Fruit fly (Drosophila melanogaster) whole organism, embryonic: ENCODE measurements around the gene CG6843.
A peak's percentile ranks its signal among the peaks of the same experiment; 100 is the strongest.

Source experiments
- Awh ChIP-seq: fragments of 200-800 bp; sonication (Bioruptor generic); IDR thresholded peaks from 2 replicates; pipeline ENCODE4, ENCODE4 v1.3.6; 2022; ENCODE audit warnings: missing biosample characterization, missing genetic modification characterization
- B-H1 ChIP-seq: fragments of 200-800 bp; sonication (Bioruptor generic); IDR thresholded peaks from 3 replicates; pipeline ENCODE4 v1.3.6; 2022; ENCODE audit warnings: missing biosample characterization, missing genetic modification characterization
- BEAF-32 ChIP-seq: fragments of 200-800 bp; sonication (Bioruptor generic); optimal IDR thresholded peaks from 3 replicates; lab custom pipeline; 2017; ENCODE audit warnings: missing biosample characterization, missing genetic modification characterization, mild to moderate bottlenecking, moderate library complexity, missing genetic modification reagents
- Bteb2 ChIP-seq: fragments of 200-800 bp; sonication (Bioruptor generic); optimal IDR thresholded peaks from 2 replicates; lab custom pipeline; 2016; ENCODE audit warnings: missing biosample characterization, missing genetic modification characterization
- C15 ChIP-seq: fragments of 200-800 bp; sonication (Bioruptor generic); IDR thresholded peaks from 3 replicates; pipeline ENCODE4 v1.3.6; 2022; ENCODE audit warnings: missing biosample characterization, missing genetic modification characterization
- CG11247 ChIP-seq: fragments of 200-800 bp; sonication (Bioruptor generic); IDR thresholded peaks from 2 replicates; pipeline ENCODE4 v1.3.6; 2022; ENCODE audit warnings: missing biosample characterization, missing genetic modification characterization
- CG11504 ChIP-seq: fragments of 200-800 bp; sonication (Bioruptor generic); optimal IDR thresholded peaks from 3 replicates; lab custom pipeline; 2019; ENCODE audit warnings: missing biosample characterization, mild to moderate bottlenecking, missing genetic modification characterization, moderate library complexity
- CG12744 ChIP-seq: fragments of 200-800 bp; sonication (Bioruptor generic); optimal IDR thresholded peaks from 2 replicates; lab custom pipeline; 2016; ENCODE audit warnings: missing biosample characterization, missing genetic modification characterization
- CG12942 ChIP-seq: fragments of 200-800 bp; sonication (Bioruptor generic); optimal IDR thresholded peaks from 3 replicates; lab custom pipeline; 2016; ENCODE audit warnings: missing biosample characterization, missing genetic modification characterization
- CG13123 ChIP-seq: fragments of 200-800 bp; sonication (Bioruptor generic); optimal IDR thresholded peaks from 2 replicates; lab custom pipeline; 2016; ENCODE audit warnings: missing biosample characterization, missing genetic modification characterization
- CG14710 ChIP-seq: fragments of 200-800 bp; sonication (Bioruptor generic); optimal IDR thresholded peaks from 3 replicates; lab custom pipeline; 2019; ENCODE audit warnings: missing biosample characterization, mild to moderate bottlenecking, missing genetic modification characterization, moderate library complexity
- CG14965 ChIP-seq: fragments of 200-800 bp; sonication (Bioruptor generic); optimal IDR thresholded peaks from 2 replicates; lab custom pipeline; 2016; ENCODE audit warnings: missing biosample characterization, missing genetic modification characterization, borderline replicate concordance
- CG16863 ChIP-seq: fragments of 200-800 bp; sonication (Bioruptor generic); optimal IDR thresholded peaks from 3 replicates; lab custom pipeline; 2016; ENCODE audit warnings: missing biosample characterization, missing genetic modification characterization
- CG17359 ChIP-seq: fragments of 200-800 bp; sonication (Bioruptor generic); optimal IDR thresholded peaks from 3 replicates; lab custom pipeline; 2018; ENCODE audit warnings: missing biosample characterization, mild to moderate bottlenecking, missing genetic modification characterization, moderate library complexity
- CG17612 ChIP-seq: fragments of 200-800 bp; sonication (Bioruptor generic); IDR thresholded peaks from 2 replicates; pipeline ENCODE4 v1.3.6; 2022; ENCODE audit warnings: missing biosample characterization, missing genetic modification characterization
- CG31224 ChIP-seq: fragments of 200-800 bp; sonication (Bioruptor generic); IDR thresholded peaks from 2 replicates; pipeline ENCODE4 v1.3.6; 2022; ENCODE audit warnings: missing biosample characterization, missing genetic modification characterization
- CG32767 ChIP-seq: fragments of 200-800 bp; sonication (Bioruptor generic); IDR thresholded peaks from 2 replicates; pipeline ENCODE4 v1.3.6; 2022; ENCODE audit warnings: missing biosample characterization, missing genetic modification characterization
- CG32772 ChIP-seq: fragments of 200-800 bp; sonication (Bioruptor generic); IDR thresholded peaks from 2 replicates; pipeline ENCODE4 v1.3.6; 2022; ENCODE audit warnings: missing biosample characterization, missing genetic modification characterization
- CG4707 ChIP-seq: fragments of 200-800 bp; sonication (Bioruptor generic); optimal IDR thresholded peaks from 2 replicates; lab custom pipeline; 2018; ENCODE audit warnings: missing biosample characterization, mild to moderate bottlenecking, missing genetic modification characterization, moderate library complexity
- D19B ChIP-seq: fragments of 200-800 bp; sonication (Bioruptor generic); optimal IDR thresholded peaks from 2 replicates; lab custom pipeline; 2017; ENCODE audit warnings: missing biosample characterization, mild to moderate bottlenecking, missing genetic modification characterization
- Dll ChIP-seq: fragments of 200-800 bp; sonication (Bioruptor generic); IDR thresholded peaks from 4 replicates; pipeline ENCODE4 v1.3.6; 2022; ENCODE audit warnings: missing biosample characterization, missing genetic modification characterization; ENCODE audit not compliant: partially characterized antibody
- E2f2 ChIP-seq: fragments of 200-800 bp; sonication (Bioruptor generic); IDR thresholded peaks from 2 replicates; pipeline ENCODE4 v1.3.6; 2022; ENCODE audit warnings: missing biosample characterization, missing genetic modification characterization
- Eip74EF ChIP-seq, 2 experiments: fragments of 200-800 bp in 1 of 2; fragments of >200 bp in 1 of 2; sonication (Bioruptor generic) in 1 of 2; optimal IDR thresholded peaks; 2 replicates each; lab custom pipeline; 2017 to 2019; ENCODE audit warnings: missing biosample characterization in 2 of 2, missing genetic modification characterization in 2 of 2, mild to moderate bottlenecking in 1 of 2, moderate library complexity in 1 of 2
- Fer3 ChIP-seq: fragments of 200-800 bp; sonication (Bioruptor generic); optimal IDR thresholded peaks from 2 replicates; lab custom pipeline; 2018; ENCODE audit warnings: missing biosample characterization, mild to moderate bottlenecking, missing genetic modification characterization, moderate library complexity
- GATAe ChIP-seq: fragments of 200-800 bp; sonication (Bioruptor generic); conservative IDR thresholded peaks from 2 replicates; pipeline ENCODE4 v1.3.6; 2022; ENCODE audit warnings: missing biosample characterization, missing genetic modification characterization
- Hmx ChIP-seq: fragments of 200-800 bp; sonication (Bioruptor generic); optimal IDR thresholded peaks from 2 replicates; lab custom pipeline; 2016; ENCODE audit warnings: missing biosample characterization, missing genetic modification characterization
- Opbp ChIP-seq: fragments of 200-800 bp; sonication (Bioruptor generic); IDR thresholded peaks from 3 replicates; pipeline ENCODE4 v1.3.6; 2022; ENCODE audit warnings: missing biosample characterization, missing genetic modification characterization; ENCODE audit not compliant: partially characterized antibody
- Sin3A ChIP-seq: fragments of >200 bp; optimal IDR thresholded peaks from 2 replicates; lab custom pipeline; 2018
- Six4 ChIP-seq: fragments of 200-800 bp; sonication (Bioruptor generic); optimal IDR thresholded peaks from 2 replicates; lab custom pipeline; 2016; ENCODE audit warnings: missing biosample characterization, missing genetic modification characterization
- Spps ChIP-seq: fragments of 200-800 bp; sonication (Bioruptor generic); optimal IDR thresholded peaks from 2 replicates; lab custom pipeline; 2018; ENCODE audit warnings: missing biosample characterization, mild to moderate bottlenecking, missing genetic modification characterization
- Sry-δ ChIP-seq: fragments of 200-800 bp; sonication (Bioruptor generic); optimal IDR thresholded peaks from 2 replicates; lab custom pipeline; 2016; ENCODE audit warnings: missing biosample characterization, missing genetic modification characterization
- bbx ChIP-seq: fragments of 200-800 bp; sonication (Bioruptor generic); IDR thresholded peaks from 2 replicates; pipeline ENCODE4 v1.3.6; 2022; ENCODE audit warnings: missing biosample characterization, missing genetic modification characterization; ENCODE audit not compliant: partially characterized antibody
- corto ChIP-seq: fragments of 200-800 bp; sonication (Bioruptor generic); optimal IDR thresholded peaks from 2 replicates; lab custom pipeline; 2016; ENCODE audit warnings: missing biosample characterization, mild to moderate bottlenecking, missing genetic modification characterization, moderate library complexity
- dm ChIP-seq: fragments of 200-800 bp; sonication (Bioruptor generic); optimal IDR thresholded peaks from 3 replicates; lab custom pipeline; 2016; ENCODE audit warnings: missing biosample characterization, missing genetic modification characterization
- ems ChIP-seq: fragments of 200-800 bp; sonication (Bioruptor generic); optimal IDR thresholded peaks from 3 replicates; lab custom pipeline; 2016; ENCODE audit warnings: missing biosample characterization, missing genetic modification characterization
- gce ChIP-seq: fragments of 200-800 bp; sonication (Bioruptor generic); IDR thresholded peaks from 3 replicates; pipeline ENCODE4 v1.3.6; 2022; ENCODE audit warnings: missing biosample characterization, missing genetic modification characterization
- grau ChIP-seq: fragments of 200-800 bp; optimal IDR thresholded peaks from 3 replicates; lab custom pipeline; 2019; ENCODE audit warnings: missing biosample characterization, mild to moderate bottlenecking, missing genetic modification characterization, moderate library complexity
- grn ChIP-seq: fragments of 200-800 bp; sonication (Bioruptor generic); optimal IDR thresholded peaks from 3 replicates; lab custom pipeline; 2017; ENCODE audit warnings: missing biosample characterization, missing genetic modification characterization
- hkb ChIP-seq, 2 experiments: fragments of 200-800 bp in 1 of 2; fragments of >200 bp in 1 of 2; sonication (Bioruptor generic) in 1 of 2; IDR thresholded peaks in 1 of 2; optimal IDR thresholded peaks in 1 of 2; 2 replicates each; pipeline versions ENCODE4 v1.3.6 to Lab custom; 2017 to 2022; ENCODE audit warnings: missing biosample characterization in 1 of 2, missing genetic modification characterization in 1 of 2
- otp ChIP-seq: fragments of 200-800 bp; sonication (Bioruptor generic); IDR thresholded peaks from 3 replicates; pipeline ENCODE4, ENCODE4 v1.3.6; 2022; ENCODE audit warnings: missing biosample characterization, missing genetic modification characterization
- pnt ChIP-seq: fragments of 200-800 bp; sonication (Bioruptor generic); optimal IDR thresholded peaks from 3 replicates; lab custom pipeline; 2016; ENCODE audit warnings: missing biosample characterization, missing genetic modification characterization
- psq ChIP-seq: fragments of 200-800 bp; sonication (Bioruptor generic); optimal IDR thresholded peaks from 2 replicates; lab custom pipeline; 2017; ENCODE audit warnings: missing biosample characterization, missing genetic modification characterization
- repo ChIP-seq: fragments of 200-800 bp; sonication (Bioruptor generic); optimal IDR thresholded peaks from 2 replicates; lab custom pipeline; 2016; ENCODE audit warnings: missing biosample characterization, missing genetic modification characterization
- sd ChIP-seq: fragments of 200-800 bp; sonication (Bioruptor generic); optimal IDR thresholded peaks from 3 replicates; lab custom pipeline; 2018; ENCODE audit warnings: missing biosample characterization, mild to moderate bottlenecking, missing genetic modification characterization, moderate library complexity
- tio ChIP-seq: fragments of 200-800 bp; sonication (Bioruptor generic); optimal IDR thresholded peaks from 2 replicates; lab custom pipeline; 2017; ENCODE audit warnings: missing biosample characterization, missing genetic modification characterization, inconsistent platforms
- toy ChIP-seq: fragments of 200-800 bp; sonication (Bioruptor generic); IDR thresholded peaks from 2 replicates; pipeline ENCODE4 v1.3.6; 2022; ENCODE audit warnings: missing biosample characterization, missing genetic modification characterization
- twi ChIP-seq: fragments of 200-800 bp; optimal IDR thresholded peaks from 2 replicates; lab custom pipeline; 2019; ENCODE audit warnings: missing biosample characterization, mild to moderate bottlenecking, missing genetic modification characterization, moderate library complexity
- unc-4 ChIP-seq: fragments of 200-800 bp; sonication (Bioruptor generic); IDR thresholded peaks from 2 replicates; pipeline ENCODE4 v1.3.6; 2022; ENCODE audit warnings: missing biosample characterization, missing genetic modification characterization; ENCODE audit not compliant: partially characterized antibody
- vfl ChIP-seq: fragments of 200-800 bp; sonication (Bioruptor generic); optimal IDR thresholded peaks from 2 replicates; lab custom pipeline; 2016; ENCODE audit warnings: missing biosample characterization, missing genetic modification characterization

CG6843 gene

DNA sequence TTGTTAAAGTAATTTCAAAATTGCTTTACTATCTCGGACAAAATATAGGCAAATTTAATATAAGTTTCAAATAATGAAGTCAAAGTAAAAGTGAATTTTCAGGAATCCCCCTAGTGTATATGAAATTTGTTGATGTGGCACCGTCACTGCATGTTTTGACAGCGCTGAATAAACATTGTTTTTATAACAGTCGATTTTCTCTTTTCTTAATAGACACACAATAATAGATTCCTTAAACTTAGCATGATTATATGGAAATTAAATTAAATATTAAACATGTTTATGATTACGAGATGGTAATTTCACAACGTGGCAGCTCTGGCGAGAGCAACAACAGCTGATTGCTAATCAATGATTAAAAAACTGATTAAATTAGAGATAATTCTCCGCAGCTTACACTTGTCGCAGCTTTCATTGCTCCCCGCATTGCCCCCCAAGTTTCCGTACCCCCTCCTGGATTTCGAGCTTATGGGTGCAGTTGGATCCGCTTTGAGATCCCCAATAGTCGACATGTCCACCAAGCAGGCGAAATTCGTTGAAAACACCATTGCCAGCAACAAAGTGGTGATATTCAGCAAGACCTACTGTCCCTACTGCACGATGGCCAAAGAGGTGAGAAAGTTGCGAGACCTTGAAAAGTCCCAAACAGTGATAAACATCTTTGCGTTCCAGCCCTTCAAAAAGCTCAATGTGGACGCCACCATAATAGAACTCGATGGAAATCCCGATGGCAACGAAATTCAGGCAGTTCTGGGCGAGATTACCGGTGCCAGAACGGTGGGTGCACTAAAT is 32.2 kb upstream of the CG6843 start, which contains the start of gene Grx1 (continued):
- TF ChIP-seq Sin3A (lab: Kevin White, UChicago) (no peak), CG12942 (no peak), Fer3 (tag; lab: Kevin White, UChicago) (peak; percentile 48), hkb (optimal IDR thresholded peaks at IDR 0.05; lab: Kevin White, UChicago) (no peak), hkb (GFP tag; IDR thresholded peaks at IDR 0.05; lab: Robert Waterston, UW) (peak; percentile 53; the same call in 1 of the 2 replicates), pnt (GFP tag; lab: Kevin White, UChicago) (no peak), C15 (GFP tag; lab: Robert Waterston, UW) (no peak), CG14965 (GFP tag; lab: Kevin White, UChicago) (no peak), CG17612 (GFP tag; lab: Robert Waterston, UW) (no peak), otp (GFP tag; lab: Robert Waterston, UW) (no peak), CG4707 (GFP tag; lab: Kevin White, UChicago) (no peak), Bteb2 (peak; percentile 48), D19B (GFP tag; lab: Kevin White, UChicago) (no peak), vfl (no peak), CG11247 (no peak), CG11504 (peak; percentile 77), sd (tag; lab: Kevin White, UChicago) (no peak), B-H1 (GFP tag; lab: Robert Waterston, UW) (no peak), ems (GFP tag; lab: Kevin White, UChicago) (peak; percentile 36), corto (GFP tag; lab: Kevin White, UChicago) (peak; percentile 36), tio (GFP tag; lab: Kevin White, UChicago) (peak; percentile 15), bbx (GFP tag; lab: Robert Waterston, UW) (no peak), Awh (GFP tag; lab: Robert Waterston, UW) (peak; percentile 22; the same call in 1 of the 2 replicates), unc-4 (GFP tag; lab: Robert Waterston, UW) (no peak), CG13123 (peak; percentile 21), twi (tag; lab: Kevin White, UChicago) (peak; percentile 49), Opbp (GFP tag; lab: Robert Waterston, UW) (no peak), CG31224 (GFP tag; lab: Robert Waterston, UW) (no peak), repo (GFP tag; lab: Kevin White, UChicago) (no peak), Dll (no peak), E2f2 (GFP tag; lab: Robert Waterston, UW) (peak; percentile 45; the same call in 1 of the 2 replicates), CG14710 (tag; lab: Kevin White, UChicago) (peak; percentile 60), gce (GFP tag; lab: Robert Waterston, UW) (no peak), CG32772 (GFP tag; lab: Robert Waterston, UW) (no peak), Six4 (GFP tag; lab: Kevin White, UChicago) (peak; percentile 36), Sry-δ (GFP tag; lab: Kevin White, UChicago) (peak; percentile 4), grau (peak; percentile 59), GATAe (GFP tag; lab: Robert Waterston, UW) (peak; percentile 81), psq (GFP tag; lab: Kevin White, UChicago) (no peak), BEAF-32 (GFP tag; lab: Kevin White, UChicago) (peak; percentile 23), Eip74EF (GFP tag; optimal IDR thresholded peaks at IDR 0.05; lab: Kevin White, UChicago) (no peak), CG17359 (tag; lab: Kevin White, UChicago) (peak; percentile 8), CG16863 (GFP tag; lab: Kevin White, UChicago) (peak; percentile 27), Hmx (peak; percentile 33), toy (GFP tag; lab: Robert Waterston, UW) (no peak), dm (GFP tag; lab: Kevin White, UChicago) (peak; percentile 40), grn (GFP tag; lab: Kevin White, UChicago) (peak; percentile 98), CG12744 (GFP tag; lab: Kevin White, UChicago) (no peak), Spps (tag; lab: Kevin White, UChicago) (peak; percentile 20), CG32767 (GFP tag; lab: Robert Waterston, UW) (no peak)
